Fruit fly (Drosophila melanogaster): ENCODE results near the gene Arl2.

Arl2 gene

dm6 chr3R:8349449-8350115 lies 8.7 kb downstream of the Arl2 start, which contains the start of gene Atg13 (continued):
- no peak for TF ChIP-seq luna (GFP tag; optimal IDR thresholded peaks at IDR 0.05)
- no peak for TF ChIP-seq CG14050 (GFP tag; IDR thresholded peaks at IDR 0.05)
- no peak for TF ChIP-seq CG11093 (GFP tag; IDR thresholded peaks at IDR 0.05)
- TF ChIP-seq CG1832 (GFP tag; optimal IDR thresholded peaks at IDR 0.05) = no peak
- TF ChIP-seq CG3847 (GFP tag; IDR thresholded peaks at IDR 0.05) = no peak
- no peak for TF ChIP-seq Chrac-16 (GFP tag; optimal IDR thresholded peaks at IDR 0.05)
- no peak for TF ChIP-seq CG14965 (GFP tag; optimal IDR thresholded peaks at IDR 0.05; ENCODE audit: borderline replicate concordance)
- no peak for TF ChIP-seq CG13123 (GFP tag; optimal IDR thresholded peaks at IDR 0.05)
- TF ChIP-seq Hmr (GFP tag; optimal IDR thresholded peaks at IDR 0.05) = no peak
- no peak for TF ChIP-seq CG4328 (GFP tag; optimal IDR thresholded peaks at IDR 0.05)
- no peak for TF ChIP-seq gsb (GFP tag; IDR thresholded peaks at IDR 0.05)
- TF ChIP-seq CG17912 (GFP tag; optimal IDR thresholded peaks at IDR 0.05) = no peak
- TF ChIP-seq Adf1 (GFP tag; IDR thresholded peaks at IDR 0.05) = no peak
- TF ChIP-seq crp (GFP tag; optimal IDR thresholded peaks at IDR 0.05) = peak in 1 of 2 experiments; percentile 26
- peak; percentile 46 for TF ChIP-seq CG2120 (GFP tag; optimal IDR thresholded peaks at IDR 0.05)
- no peak for TF ChIP-seq Ravus (GFP tag; IDR thresholded peaks at IDR 0.05)
- no peak for TF ChIP-seq Dek (tag; optimal IDR thresholded peaks at IDR 0.05)
- peak; percentile 39 for TF ChIP-seq tin (GFP tag; optimal IDR thresholded peaks at IDR 0.05)
- no peak for TF ChIP-seq Asciz (GFP tag; optimal IDR thresholded peaks at IDR 0.05)
- no peak; the same call in 1 of the 2 replicates for TF ChIP-seq CG6272 (GFP tag; IDR thresholded peaks at IDR 0.05)
- TF ChIP-seq CG32532 (GFP tag; IDR thresholded peaks at IDR 0.05) = no peak
- TF ChIP-seq CG17802 (tag; optimal IDR thresholded peaks at IDR 0.05) = peak; percentile 59
- TF ChIP-seq run (tag; optimal IDR thresholded peaks at IDR 0.05) = no peak
- peak in 1 of 2 experiments; percentile 51 for TF ChIP-seq Dfd (GFP tag; optimal IDR thresholded peaks at IDR 0.05)
- no peak for TF ChIP-seq CG18476 (GFP tag; optimal IDR thresholded peaks at IDR 0.05)
- TF ChIP-seq pb (GFP tag; optimal IDR thresholded peaks at IDR 0.05) = no peak
- TF ChIP-seq tup (GFP tag; optimal IDR thresholded peaks at IDR 0.05) = no peak
- TF ChIP-seq CG18599 (GFP tag; optimal IDR thresholded peaks at IDR 0.05) = no peak
- TF ChIP-seq sr (GFP tag; IDR thresholded peaks at IDR 0.05) = no peak
- no peak for TF ChIP-seq CG7271 (tag; optimal IDR thresholded peaks at IDR 0.05)
- no peak for TF ChIP-seq abd-A (tag; optimal IDR thresholded peaks at IDR 0.05)
- TF ChIP-seq CG18262 (tag; optimal IDR thresholded peaks at IDR 0.05) = peak; percentile 30
- TF ChIP-seq CG13287 (GFP tag; IDR thresholded peaks at IDR 0.05; ENCODE audit: partially characterized antibody) = peak; percentile 72
- no peak for TF ChIP-seq fd64A (GFP tag; optimal IDR thresholded peaks at IDR 0.05)
- no peak for TF ChIP-seq shn (GFP tag; optimal IDR thresholded peaks at IDR 0.05)
- TF ChIP-seq lab (GFP tag; optimal IDR thresholded peaks at IDR 0.05) = no peak
- TF ChIP-seq zen (tag; optimal IDR thresholded peaks at IDR 0.05) = peak; percentile 36
- no peak for TF ChIP-seq tap (tag; optimal IDR thresholded peaks at IDR 0.05)
- TF ChIP-seq mam (GFP tag; optimal IDR thresholded peaks at IDR 0.05) = peak; percentile 5
- TF ChIP-seq unc-4 (GFP tag; IDR thresholded peaks at IDR 0.05; ENCODE audit: partially characterized antibody) = peak; percentile 69
- TF ChIP-seq mld (GFP tag; IDR thresholded peaks at IDR 0.05; ENCODE audit: partially characterized antibody) = peak; percentile 76; the same call in 2 of the 3 replicates
- peak; percentile 93 for TF ChIP-seq CG7357 (GFP tag; IDR thresholded peaks at IDR 0.05)
- peak; percentile 51 for TF ChIP-seq CG4617 (GFP tag; optimal IDR thresholded peaks at IDR 0.05; ENCODE audit: borderline replicate concordance)
- no peak for TF ChIP-seq CG4730 (GFP tag; IDR thresholded peaks at IDR 0.05)

All from whole organism, embryonic.